Worm (Caenorhabditis elegans): ENCODE results near the gene R08F11.7.

DNA sequence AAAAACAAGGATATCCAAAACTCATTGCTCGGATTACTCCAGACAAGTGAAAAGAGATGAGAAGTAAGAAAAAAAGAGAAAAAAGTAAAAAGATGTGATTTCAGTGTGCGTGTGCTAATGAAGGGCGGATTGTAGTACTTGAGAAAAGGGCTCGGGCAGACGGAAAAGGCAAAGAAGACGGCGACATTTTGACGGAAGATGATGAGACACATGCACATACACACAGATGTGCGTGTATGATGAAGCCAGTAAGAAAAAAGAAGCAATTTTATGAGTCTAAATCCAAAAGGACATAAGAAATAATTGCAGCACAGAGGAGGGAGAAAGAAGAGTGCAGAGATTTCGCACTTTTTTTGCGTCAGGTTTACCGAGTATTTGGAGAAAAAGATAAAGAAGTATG lies 1.3 kb upstream of the R08F11.7 start:
- no peak for TF ChIP-seq M03D4.4 (tag; optimal IDR thresholded peaks at IDR 0.05)
- TF ChIP-seq unc-62 (GFP tag; optimal IDR thresholded peaks at IDR 0.05), result no peak
- no peak for TF ChIP-seq ces-1 (GFP tag; optimal IDR thresholded peaks at IDR 0.05)
- no peak for TF ChIP-seq mab-5 (tag; optimal IDR thresholded peaks at IDR 0.05)
